Worm (Caenorhabditis elegans) whole organism, dauer: Measurements from ENCODE around the gene srg-7.

Experiments
- unc-62 ChIP-seq: sonication (generic microtip); optimal IDR thresholded peaks from 2 replicates; lab custom pipeline; 2017; ENCODE audit warnings: missing biosample characterization, missing genetic modification reagents, missing genetic modification characterization

srg-7 gene

DNA sequence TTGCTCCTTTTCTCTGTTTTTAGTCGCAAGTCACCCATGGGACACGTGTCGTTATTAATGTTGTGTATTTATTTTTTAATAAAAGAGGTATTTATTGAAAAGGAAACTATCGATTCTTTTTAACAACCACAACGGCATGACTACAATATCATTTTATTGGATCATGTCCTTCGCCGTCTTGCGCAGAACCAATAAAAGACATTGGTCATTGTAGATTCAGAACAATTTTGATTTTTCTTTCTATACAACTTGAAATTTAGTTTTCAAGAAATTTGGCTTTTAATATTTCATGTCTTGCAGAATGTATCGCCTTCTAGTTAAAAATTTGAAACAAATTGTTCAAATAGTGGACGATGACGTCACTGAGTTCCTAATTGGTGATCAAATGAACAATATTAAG lies 16.4 kb downstream of the srg-7 start, which contains the start of gene amdh-1:
Gene amdh-1 (plus strand): TSS at position 301 of the 400 bp plus-strand sequence.
- TF ChIP-seq unc-62 (GFP tag; lab: Kevin White, UChicago), result no peak

DNA sequence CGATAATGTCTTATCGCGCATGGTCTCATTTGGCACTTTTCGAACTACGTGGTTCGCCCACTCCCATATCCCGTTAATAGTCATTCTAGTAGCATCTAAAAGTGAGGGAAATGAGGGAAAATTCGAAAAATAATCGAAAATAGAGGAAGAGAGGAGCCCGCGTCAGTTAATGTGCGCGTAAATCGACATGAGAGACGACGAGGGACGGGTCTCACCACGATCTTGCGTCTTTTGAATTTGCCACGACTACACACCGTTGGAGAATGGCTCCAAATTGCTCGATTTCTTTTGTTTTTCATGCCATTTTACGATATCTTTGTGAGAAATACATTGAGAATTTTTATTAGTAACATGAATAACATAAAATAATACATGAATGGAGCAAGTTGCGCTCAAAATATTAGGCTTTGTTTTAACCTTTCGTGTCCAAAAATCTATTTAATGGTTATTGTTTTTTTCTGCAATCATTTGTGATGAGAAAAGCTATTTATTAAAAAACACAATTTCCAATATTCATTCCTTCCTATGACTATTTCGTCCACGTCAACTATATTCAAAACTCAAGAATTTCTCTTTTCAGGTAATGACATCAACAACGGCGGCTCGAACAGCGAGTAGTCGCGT lies 19.8 kb downstream of the srg-7 start, which contains the start of the genes gen-1 and stt-3:
Gene gen-1 (minus strand): TSS at position 95 of the 624 bp plus-strand sequence.
Gene stt-3 (plus strand): TSS at position 574 of the 624 bp plus-strand sequence.
- TF ChIP-seq unc-62 (GFP tag; lab: Kevin White, UChicago), result no peak

DNA sequence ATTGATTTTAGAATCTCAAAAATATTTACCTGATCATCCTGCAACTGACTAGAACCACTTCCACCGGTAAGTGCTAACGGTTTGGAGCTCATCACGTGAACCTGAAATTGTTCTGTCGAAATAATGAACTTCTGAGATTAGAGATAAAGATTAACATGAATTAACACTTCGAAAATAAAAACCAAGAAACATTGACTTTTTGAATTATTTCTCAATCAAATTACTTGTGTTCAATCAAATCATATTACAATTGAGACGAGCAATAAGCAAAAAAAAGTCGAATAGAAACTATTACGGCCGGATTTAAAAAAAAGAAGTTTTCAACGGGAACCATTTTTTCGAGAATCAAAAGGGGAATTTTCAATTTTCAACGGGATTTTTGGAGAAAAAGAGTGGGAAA lies 22.2 kb downstream of the srg-7 start, which contains the start of gene bcas-2:
Gene bcas-2 (minus strand): TSS at position 101 of the 400 bp plus-strand sequence.
- no peak for TF ChIP-seq unc-62 (GFP tag; lab: Kevin White, UChicago)

DNA sequence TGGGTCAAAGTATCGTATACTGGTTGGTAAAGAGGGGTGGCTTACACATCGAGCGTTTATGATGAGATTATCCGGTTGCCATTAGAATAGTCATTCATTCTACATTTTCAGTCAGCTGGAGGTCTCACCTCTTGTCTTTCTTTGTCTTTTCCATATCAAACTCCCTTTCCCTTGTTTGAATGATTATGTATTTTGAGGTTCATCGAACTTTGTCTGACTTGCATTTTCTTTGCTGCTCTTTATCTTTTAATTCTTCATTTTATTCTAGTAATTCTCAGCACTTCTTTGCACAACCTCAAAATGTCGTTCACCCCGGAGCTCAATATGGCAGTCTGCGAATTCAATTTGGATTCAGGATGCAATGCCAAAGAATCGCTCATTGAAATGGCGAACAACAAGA lies 27.4 kb downstream of the srg-7 start, which contains the start of gene T12A2.3:
Gene T12A2.3 (plus strand): TSS at position 301 of the 400 bp plus-strand sequence.
- no peak for TF ChIP-seq unc-62 (GFP tag; lab: Kevin White, UChicago)

DNA sequence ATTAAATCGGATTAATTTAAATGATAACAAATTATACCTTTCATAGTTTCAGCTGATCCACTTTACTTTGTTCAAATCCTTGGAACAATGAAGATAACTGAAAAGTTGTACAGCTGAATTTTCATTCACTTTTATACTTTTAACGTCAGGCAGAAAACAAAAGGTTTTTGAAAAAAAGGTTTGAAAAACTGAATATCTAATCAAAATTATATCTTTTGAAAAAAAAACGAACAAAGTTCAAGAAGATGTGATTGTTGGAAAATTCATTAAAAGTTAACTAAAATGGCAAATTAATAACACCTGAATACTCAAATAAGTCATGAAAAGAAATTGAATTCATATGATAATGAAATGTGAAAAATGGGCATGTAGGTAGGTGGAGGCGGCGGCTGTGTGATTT lies 31.3 kb downstream of the srg-7 start, which contains the start of gene T12A2.21:
Gene T12A2.21 (minus strand): TSS at position 101 of the 400 bp plus-strand sequence.
- no peak for TF ChIP-seq unc-62 (GFP tag; lab: Kevin White, UChicago)

DNA sequence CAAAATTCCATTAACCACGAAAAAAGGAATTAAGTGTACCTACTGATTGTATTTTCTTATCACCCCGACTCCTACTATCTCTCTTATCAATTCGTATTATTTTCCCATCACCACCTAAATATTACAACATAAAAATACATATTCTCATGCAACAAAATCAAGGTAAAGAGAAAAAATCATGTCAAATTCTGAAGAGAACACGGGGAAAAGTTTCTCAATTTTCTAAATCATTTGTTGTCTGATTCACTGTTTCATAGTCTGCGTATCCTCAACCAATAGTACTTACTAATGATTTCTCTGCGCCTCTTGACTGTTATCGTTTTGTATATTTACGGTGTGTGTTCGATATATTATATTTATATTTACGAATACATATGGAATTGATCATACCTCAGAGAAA lies 36.1 kb downstream of the srg-7 start:
- no peak for TF ChIP-seq unc-62 (GFP tag; lab: Kevin White, UChicago)

DNA sequence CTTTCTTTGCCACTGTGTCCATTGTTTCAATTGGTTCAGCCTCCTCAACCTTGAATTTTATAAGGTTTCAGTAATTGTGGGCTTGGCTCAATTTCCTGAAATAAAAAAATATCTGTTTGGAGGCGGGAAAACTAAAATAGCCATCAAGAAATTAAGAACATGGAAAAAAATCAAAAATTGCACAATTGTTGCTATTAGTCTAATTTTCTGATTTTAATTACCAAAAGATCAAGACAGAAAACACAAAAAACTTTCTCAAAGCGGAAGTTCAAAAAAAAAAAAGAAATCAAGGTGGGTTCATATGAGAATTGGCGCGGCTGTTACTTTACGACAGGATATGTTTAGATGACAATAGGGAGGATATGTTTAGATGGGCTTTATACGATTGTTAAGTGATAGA lies 37.1 kb downstream of the srg-7 start, which contains the start of gene esyt-2:
Gene esyt-2 (minus strand): TSS at position 101 of the 400 bp plus-strand sequence.
- TF ChIP-seq unc-62 (GFP tag; lab: Kevin White, UChicago), result no peak

DNA sequence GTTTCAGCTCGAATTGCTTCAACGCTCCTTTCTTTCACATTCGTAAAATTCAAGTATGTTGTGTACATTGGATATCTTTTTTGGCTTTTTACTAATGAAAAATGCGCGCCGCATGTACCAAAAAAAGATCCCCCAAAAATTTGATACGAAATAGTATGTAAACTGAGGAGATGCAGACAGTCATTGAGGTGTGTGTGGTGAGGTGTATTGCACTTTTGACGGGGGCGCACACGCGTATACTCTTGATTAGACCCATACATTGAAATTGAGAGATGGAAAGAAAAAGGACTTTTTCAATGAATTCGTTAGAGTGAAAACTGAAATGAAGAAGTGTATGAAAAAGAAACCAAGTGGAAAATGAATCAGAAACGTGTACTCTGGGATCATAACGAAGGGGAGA lies 46.6 kb downstream of the srg-7 start:
- TF ChIP-seq unc-62 (GFP tag; lab: Kevin White, UChicago), result no peak

DNA sequence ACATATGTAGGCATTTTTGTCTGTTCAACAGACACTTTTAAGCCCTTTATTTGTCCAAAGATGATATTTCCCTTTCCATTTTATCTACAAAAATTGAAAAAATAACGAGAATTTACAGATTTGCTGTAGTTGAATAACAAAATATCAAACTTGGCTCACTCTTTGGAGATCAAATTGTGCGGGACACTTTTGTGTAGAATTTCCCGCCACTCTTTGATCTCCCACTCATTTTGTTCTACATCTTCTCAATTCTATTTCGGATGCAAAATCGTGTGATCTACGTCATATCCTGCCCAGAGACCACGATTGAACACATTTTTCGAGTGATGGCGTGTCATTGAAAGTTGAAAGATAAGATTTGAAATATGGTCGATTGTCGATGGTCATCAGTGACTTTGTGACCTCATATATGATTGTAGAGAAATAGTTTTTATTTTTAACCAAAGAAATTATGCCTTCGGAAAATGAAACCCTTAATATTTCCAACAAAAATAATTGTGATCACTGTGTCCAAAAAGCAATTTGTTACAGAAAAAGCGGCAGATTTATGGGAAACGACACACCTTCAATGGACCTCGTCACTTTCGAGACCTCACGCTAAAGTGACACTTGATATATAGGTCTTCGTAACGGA lies 51.0 kb downstream of the srg-7 start, which contains the start of gene hot-4:
Gene hot-4 (plus strand): TSS at position 584 of the 634 bp plus-strand sequence.
- TF ChIP-seq unc-62 (GFP tag; lab: Kevin White, UChicago), result no peak
